Worm (Caenorhabditis elegans) whole organism, L1 larva: Measurements from ENCODE around the gene ced-8.

ENCODE experiments used
- grh-1 ChIP-seq: fragments of 200-800 bp; sonication (Bioruptor generic); IDR thresholded peaks from 2 replicates; pipeline ENCODE4 v1.3.6; 2022; ENCODE audit warnings: missing genetic modification reagents, missing genetic modification characterization, missing compliant biosample characterization
- lin-39 ChIP-seq: fragments of 150-350 bp; optimal IDR thresholded peaks from 2 replicates; lab custom pipeline; 2014; ENCODE audit warnings: missing biosample characterization, missing genetic modification reagents, missing genetic modification characterization
- nhr-12 ChIP-seq: sonication (generic microtip); optimal IDR thresholded peaks from 2 replicates; lab custom pipeline; 2017; ENCODE audit warnings: missing biosample characterization, missing genetic modification characterization
- nhr-76 ChIP-seq: sonication (generic microtip); optimal IDR thresholded peaks from 2 replicates; lab custom pipeline; 2017; ENCODE audit warnings: missing biosample characterization, missing genetic modification characterization
- nhr-77 ChIP-seq: fragments of 150-350 bp; optimal IDR thresholded peaks from 2 replicates; lab custom pipeline; 2014; ENCODE audit warnings: missing biosample characterization, missing genetic modification characterization
- zip-4 ChIP-seq: fragments of 200-800 bp; sonication (Bioruptor generic); optimal IDR thresholded peaks from 2 replicates; lab custom pipeline; 2018; ENCODE audit warnings: mild to moderate bottlenecking, missing genetic modification characterization, moderate library complexity, missing compliant biosample characterization

DNA sequence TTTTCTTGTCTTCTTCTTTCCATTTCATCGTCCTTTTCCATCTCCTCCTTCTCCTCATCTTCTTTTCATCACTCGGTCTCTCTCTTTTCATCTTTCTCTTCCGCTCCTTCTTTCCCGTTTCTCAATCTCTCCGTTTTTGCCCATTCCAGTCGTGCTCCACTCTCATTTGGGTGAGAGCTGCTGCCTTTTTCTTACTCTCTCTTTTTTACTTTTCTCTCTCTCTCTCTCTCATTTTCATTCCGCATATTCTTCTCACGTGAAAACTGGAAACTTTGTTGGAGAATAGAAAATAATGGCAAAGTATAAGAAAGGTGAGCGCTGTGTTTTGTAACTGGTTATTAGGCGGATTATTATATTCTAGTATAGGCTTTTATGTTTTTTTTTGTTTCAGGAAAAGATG lies 38.4 kb downstream of the ced-8 start, which contains the start of gene tbc-18:
- no peak for TF ChIP-seq grh-1 (GFP tag; lab: Robert Waterston, UW)
- TF ChIP-seq nhr-76 (tag; lab: Kevin White, UChicago), result no peak
- TF ChIP-seq nhr-77, result no peak
- TF ChIP-seq nhr-12 (tag; lab: Kevin White, UChicago), result no peak
- no peak for TF ChIP-seq lin-39 (tag; lab: Kevin White, UChicago)
- no peak for TF ChIP-seq zip-4 (GFP tag; lab: Kevin White, UChicago)
